Worm (Caenorhabditis elegans) whole organism, L4 larva: Measurements from ENCODE around the gene C17C3.11.
A peak's percentile ranks its signal among the peaks of the same experiment; 100 is the strongest.

Experiments
- F10B5.3 ChIP-seq: sonication (generic microtip); optimal IDR thresholded peaks from 2 replicates; lab custom pipeline; 2016; ENCODE audit warnings: mild to moderate bottlenecking, missing genetic modification characterization, missing compliant biosample characterization
- F37D6.2 ChIP-seq: sonication (generic microtip); optimal IDR thresholded peaks from 2 replicates; lab custom pipeline; 2016; ENCODE audit warnings: mild to moderate bottlenecking, missing genetic modification characterization, missing compliant biosample characterization
- F44E2.7 ChIP-seq: fragments of 200-800 bp; sonication (Bioruptor generic); IDR thresholded peaks from 2 replicates; pipeline ENCODE4 v2.1.2; 2022; ENCODE audit warnings: missing genetic modification characterization, missing compliant biosample characterization
- F49E8.2 ChIP-seq: sonication (generic microtip); optimal IDR thresholded peaks from 2 replicates; lab custom pipeline; 2016; ENCODE audit warnings: missing compliant biosample characterization, mild to moderate bottlenecking, missing genetic modification characterization, borderline replicate concordance
- T20F7.1 ChIP-seq: fragments of 200-800 bp; sonication (Bioruptor generic); optimal IDR thresholded peaks from 2 replicates; lab custom pipeline; 2018; ENCODE audit warnings: mild to moderate bottlenecking, missing genetic modification characterization, missing compliant biosample characterization
- Y48G9A.11 ChIP-seq: fragments of 200-800 bp; sonication (Bioruptor generic); IDR thresholded peaks from 2 replicates; pipeline ENCODE4 v1.3.6; 2022; ENCODE audit warnings: missing genetic modification reagents, missing genetic modification characterization, missing compliant biosample characterization
- ama-1 ChIP-seq: fragments of 150-350 bp; optimal IDR thresholded peaks from 2 replicates; lab custom pipeline; 2014; ENCODE audit warnings: inconsistent platforms, mixed read lengths
- arid-1 ChIP-seq: fragments of 200-800 bp; sonication (Bioruptor generic); conservative IDR thresholded peaks from 2 replicates; pipeline ENCODE4 v1.3.6; 2022; ENCODE audit warnings: missing genetic modification reagents, missing genetic modification characterization, missing compliant biosample characterization
- ceh-20 ChIP-seq: fragments of 200-800 bp; sonication (Bioruptor generic); IDR thresholded peaks from 2 replicates; pipeline ENCODE4 v1.3.6; 2022; ENCODE audit warnings: missing genetic modification reagents, missing genetic modification characterization, missing compliant biosample characterization
- ceh-28 ChIP-seq: fragments of 150-350 bp; optimal IDR thresholded peaks from 2 replicates; lab custom pipeline; 2014; ENCODE audit warnings: missing biosample characterization, missing genetic modification reagents, missing genetic modification characterization
- ceh-32 ChIP-seq: sonication (generic microtip); optimal IDR thresholded peaks from 2 replicates; lab custom pipeline; 2016; ENCODE audit warnings: mild to moderate bottlenecking, missing genetic modification characterization, missing compliant biosample characterization; ENCODE audit not compliant: poor library complexity
- daf-16 ChIP-seq, 3 experiments: sonication (generic microtip); optimal IDR thresholded peaks; 2 replicates each; lab custom pipeline; 2016 to 2017; ENCODE audit warnings: missing genetic modification characterization in 3 of 3, missing genetic modification reagents in 3 of 3, mild to moderate bottlenecking in 2 of 3, missing compliant biosample characterization in 2 of 3, missing biosample characterization in 1 of 3, moderate library complexity in 1 of 3
- daf-19 ChIP-seq: fragments of 200-800 bp; sonication (Bioruptor generic); conservative IDR thresholded peaks from 2 replicates; pipeline ENCODE4 v1.3.6; 2022; ENCODE audit warnings: missing genetic modification characterization, missing compliant biosample characterization
- daf-8 ChIP-seq: fragments of 200-800 bp; sonication (Bioruptor generic); IDR thresholded peaks from 2 replicates; pipeline ENCODE4 v1.3.6; 2022; ENCODE audit warnings: missing genetic modification characterization, missing compliant biosample characterization
- dmd-8 ChIP-seq: fragments of 200-800 bp; sonication (Bioruptor generic); IDR thresholded peaks from 2 replicates; pipeline ENCODE4 v1.3.6; 2022; ENCODE audit warnings: missing genetic modification characterization, missing compliant biosample characterization
- dmd-9 ChIP-seq: fragments of 200-800 bp; sonication (Bioruptor generic); IDR thresholded peaks from 2 replicates; pipeline ENCODE4 v1.3.6; 2022; ENCODE audit warnings: missing genetic modification reagents, missing genetic modification characterization, missing compliant biosample characterization
- dpl-1 ChIP-seq: fragments of 150-350 bp; optimal IDR thresholded peaks from 2 replicates; lab custom pipeline; 2014; ENCODE audit warnings: missing biosample characterization, missing genetic modification reagents, missing genetic modification characterization
- dve-1 ChIP-seq: sonication (generic microtip); optimal IDR thresholded peaks from 2 replicates; lab custom pipeline; 2017; ENCODE audit warnings: antibody characterized with exemption, mild to moderate bottlenecking, missing genetic modification characterization, missing compliant biosample characterization; ENCODE audit not compliant: insufficient read depth
- hlh-11 ChIP-seq: fragments of 200-800 bp; sonication (Bioruptor generic); optimal IDR thresholded peaks from 2 replicates; lab custom pipeline; 2018; ENCODE audit warnings: mild to moderate bottlenecking, missing genetic modification characterization, missing compliant biosample characterization
- jun-1 ChIP-seq: fragments of 150-350 bp; optimal IDR thresholded peaks from 2 replicates; lab custom pipeline; 2014; ENCODE audit warnings: missing biosample characterization, missing genetic modification reagents, missing genetic modification characterization
- lin-1 ChIP-seq: fragments of 200-800 bp; sonication (Bioruptor generic); IDR thresholded peaks from 2 replicates; pipeline ENCODE4 v1.3.6; 2022; ENCODE audit warnings: missing genetic modification reagents, missing genetic modification characterization, missing compliant biosample characterization
- lin-38 ChIP-seq: fragments of 200-800 bp; sonication (Bioruptor generic); IDR thresholded peaks from 2 replicates; pipeline ENCODE4 v1.3.6; 2022; ENCODE audit warnings: missing genetic modification reagents, missing genetic modification characterization, missing compliant biosample characterization
- madf-9 ChIP-seq: fragments of 200-800 bp; sonication (Bioruptor generic); conservative IDR thresholded peaks from 2 replicates; pipeline ENCODE4 v1.3.6; 2022; ENCODE audit warnings: missing genetic modification reagents, missing genetic modification characterization, missing compliant biosample characterization
- mdl-1 ChIP-seq, 2 experiments: fragments of 150-350 bp in 1 of 2; sonication (generic microtip) in 1 of 2; optimal IDR thresholded peaks; 2 replicates each; lab custom pipeline; 2014 to 2017; ENCODE audit warnings: missing biosample characterization in 2 of 2, missing genetic modification characterization in 2 of 2
- mep-1 ChIP-seq: fragments of 150-350 bp; sonication (generic microtip); optimal IDR thresholded peaks from 3 replicates; lab custom pipeline; 2014; ENCODE audit warnings: missing biosample characterization, missing genetic modification characterization
- nhr-111 ChIP-seq: fragments of 200-800 bp; sonication (Bioruptor generic); optimal IDR thresholded peaks from 2 replicates; lab custom pipeline; 2018; ENCODE audit warnings: mild to moderate bottlenecking, missing genetic modification characterization, missing compliant biosample characterization
- nhr-28 ChIP-seq: fragments of 150-350 bp; optimal IDR thresholded peaks from 2 replicates; lab custom pipeline; 2014; ENCODE audit warnings: missing biosample characterization, missing genetic modification characterization
- nhr-42 ChIP-seq: fragments of 200-800 bp; sonication (Bioruptor generic); IDR thresholded peaks from 2 replicates; pipeline ENCODE4 v1.3.6; 2022; ENCODE audit warnings: missing genetic modification characterization, missing compliant biosample characterization
- nhr-6 ChIP-seq: fragments of 150-350 bp; optimal IDR thresholded peaks from 2 replicates; lab custom pipeline; 2014; ENCODE audit warnings: missing biosample characterization, missing genetic modification characterization
- rbr-2 ChIP-seq: sonication (generic microtip); optimal IDR thresholded peaks from 2 replicates; lab custom pipeline; 2016; ENCODE audit warnings: missing genotype, missing genetic modification characterization, missing compliant biosample characterization
- saeg-2 ChIP-seq: fragments of 200-800 bp; sonication (Bioruptor generic); IDR thresholded peaks from 2 replicates; pipeline ENCODE4 v1.3.6; 2022; ENCODE audit warnings: missing genetic modification reagents, missing genetic modification characterization, missing compliant biosample characterization
- spr-3 ChIP-seq: fragments of 200-800 bp; sonication (Bioruptor generic); optimal IDR thresholded peaks from 2 replicates; lab custom pipeline; 2018; ENCODE audit warnings: mild to moderate bottlenecking, missing genetic modification characterization, missing compliant biosample characterization
- tra-1 ChIP-seq: fragments of 200-800 bp; sonication (Bioruptor generic); IDR thresholded peaks from 2 replicates; pipeline ENCODE4 v1.3.6; 2022; ENCODE audit warnings: missing genetic modification reagents, missing genetic modification characterization, missing compliant biosample characterization
- unc-62 ChIP-seq, 3 experiments: fragments of 150-350 bp in 1 of 3; sonication (generic microtip); optimal IDR thresholded peaks in 2 of 3; peaks in 1 of 3; 1 replicate in 1 of 3; 2 replicates in 2 of 3; lab custom pipeline; 2014 to 2017; ENCODE audit warnings: missing biosample characterization in 3 of 3, missing genetic modification characterization in 3 of 3, missing genetic modification reagents in 3 of 3, missing genotype in 1 of 3
- vab-7 ChIP-seq: fragments of 200-800 bp; sonication (Bioruptor generic); IDR thresholded peaks from 2 replicates; pipeline ENCODE4 v1.3.6; 2022; ENCODE audit warnings: missing genetic modification reagents, missing genetic modification characterization, missing compliant biosample characterization

C17C3.11 gene

DNA sequence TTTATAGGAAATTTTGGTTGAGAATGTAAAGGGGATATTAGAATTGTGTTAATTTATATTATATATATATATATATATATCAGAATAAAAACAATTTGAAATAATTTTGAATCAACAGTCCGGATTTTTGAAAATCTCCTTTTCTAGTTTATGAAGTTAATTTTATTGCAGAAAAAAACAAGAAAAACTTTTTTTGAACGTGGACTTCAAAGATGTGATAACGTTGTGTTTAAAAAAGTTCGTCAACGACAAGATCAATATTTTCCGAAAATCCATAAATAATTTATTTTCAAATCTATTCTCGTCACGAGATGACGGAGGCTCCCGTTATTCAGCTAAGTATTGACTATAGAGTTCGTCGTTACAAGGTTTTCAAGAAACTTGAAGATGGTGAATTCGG is at the start of gene C17C3.11:
Gene C17C3.11, plus strand, starts transcription at position 301 of the 400 bp plus-strand sequence.
- TF ChIP-seq unc-62 (GFP tag; optimal IDR thresholded peaks at IDR 0.05 in 1 of 2; lab: Kevin White, UChicago) (no peak), unc-62 (tag; optimal IDR thresholded peaks at IDR 0.05; lab: Kevin White, UChicago) (no peak), F10B5.3 (tag; lab: Kevin White, UChicago) (no peak), lin-1 (GFP tag; lab: Robert Waterston, UW) (no peak), ceh-32 (tag; lab: Kevin White, UChicago) (no peak), nhr-42 (GFP tag; lab: Robert Waterston, UW) (no peak), T20F7.1 (GFP tag; lab: Kevin White, UChicago) (no peak), daf-16 (GFP tag; optimal IDR thresholded peaks at IDR 0.05; lab: Kevin White, UChicago) (no peak), daf-16 (tag; optimal IDR thresholded peaks at IDR 0.05; lab: Kevin White, UChicago) (no peak)

DNA sequence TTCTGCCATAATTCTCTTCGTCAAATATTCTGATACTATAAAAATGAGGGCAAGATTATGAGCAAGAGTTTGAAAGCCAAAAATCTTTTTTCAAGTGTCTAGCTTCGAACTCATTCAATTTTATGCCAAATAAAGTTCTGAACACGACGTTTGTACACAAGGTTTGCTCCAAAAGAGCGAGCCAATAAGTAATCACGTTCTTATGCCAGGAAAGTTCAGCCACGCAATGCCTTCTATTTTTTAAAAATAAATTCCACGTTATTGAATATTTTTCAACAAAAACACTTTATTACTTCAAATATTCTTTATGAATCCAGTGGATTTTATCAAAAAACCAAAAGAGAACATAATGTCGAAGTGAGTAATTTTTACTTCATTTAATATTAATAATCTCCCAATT is 49.8 kb upstream of the C17C3.11 start, which contains the start of gene nep-5:
Gene nep-5, plus strand, starts transcription at position 301 of the 400 bp plus-strand sequence.
- TF ChIP-seq lin-38 (GFP tag; lab: Robert Waterston, UW) (no peak), daf-19 (GFP tag; lab: Robert Waterston, UW) (no peak), Y48G9A.11 (no peak), dve-1 (tag; lab: Kevin White, UChicago) (no peak), ama-1 (lab: Kevin White, UChicago) (no peak), spr-3 (GFP tag; lab: Kevin White, UChicago) (no peak), ceh-20 (GFP tag; lab: Robert Waterston, UW) (no peak), F49E8.2 (tag; lab: Kevin White, UChicago) (no peak), mep-1 (no peak), F37D6.2 (tag; lab: Kevin White, UChicago) (no peak), rbr-2 (tag; lab: Kevin White, UChicago) (no peak), dmd-9 (GFP tag; lab: Robert Waterston, UW) (no peak), saeg-2 (GFP tag; lab: Robert Waterston, UW) (no peak), madf-9 (no peak), nhr-42 (GFP tag; lab: Robert Waterston, UW) (no peak), hlh-11 (tag; lab: Kevin White, UChicago) (no peak), ceh-28 (tag; lab: Kevin White, UChicago) (no peak), mdl-1 (tag; optimal IDR thresholded peaks at IDR 0.05; lab: Kevin White, UChicago) (no peak)
- TF ChIP-seq, all 104 proteins: peak for 0

DNA sequence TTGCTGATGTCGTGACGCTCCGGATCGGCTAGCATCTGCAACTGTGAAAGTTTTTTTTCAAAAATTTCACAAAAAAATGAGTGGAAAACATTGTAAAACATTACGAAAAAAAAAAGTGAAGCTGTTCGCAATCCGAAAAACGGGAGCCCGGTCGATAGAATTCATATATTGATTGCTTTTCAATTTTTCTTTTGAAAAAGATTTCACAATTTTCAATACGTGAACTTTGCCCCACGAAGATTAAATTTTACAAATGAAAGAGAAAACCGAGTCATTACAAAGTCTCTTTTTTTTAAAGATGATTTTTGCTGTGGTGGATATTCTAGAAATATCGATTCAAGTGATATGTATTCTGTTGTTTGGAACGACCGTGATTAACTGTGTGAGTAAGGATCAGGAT is 43.2 kb upstream of the C17C3.11 start, which contains the start of gene F12A10.6:
Gene F12A10.6, minus strand, starts transcription at position 101 of the 400 bp plus-strand sequence.
- no peak for TF ChIP-seq nhr-111 (GFP tag; lab: Kevin White, UChicago)
- TF ChIP-seq F44E2.7 (GFP tag; lab: Robert Waterston, UW) = no peak

DNA sequence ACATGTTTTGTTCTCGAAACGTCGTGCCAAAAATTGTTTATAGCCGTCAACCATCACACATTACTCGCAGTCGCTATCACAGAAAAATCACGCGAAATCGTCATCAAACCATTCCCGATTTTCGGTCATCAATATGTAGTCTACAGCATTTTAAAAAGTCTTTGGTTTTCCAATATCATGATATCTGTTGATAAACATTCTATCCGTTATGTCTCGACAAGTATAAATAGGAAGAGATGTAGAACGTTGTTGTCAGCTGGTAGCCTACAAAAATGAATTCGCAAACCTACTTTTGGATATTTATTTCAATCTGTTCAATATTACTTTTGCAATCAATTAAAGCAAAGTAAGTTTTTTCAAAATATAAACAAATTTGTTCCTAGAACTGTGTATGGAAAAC is 41.2 kb upstream of the C17C3.11 start, which contains the start of gene F12A10.1:
Gene F12A10.1, plus strand, starts transcription at position 166 of the 400 bp plus-strand sequence.
- TF ChIP-seq tra-1 (GFP tag; lab: Robert Waterston, UW) = no peak
- TF ChIP-seq ama-1 (lab: Kevin White, UChicago) = no peak
- peak; percentile 77 for TF ChIP-seq nhr-28
- peak; percentile 30 for TF ChIP-seq hlh-11 (tag; lab: Kevin White, UChicago)

DNA sequence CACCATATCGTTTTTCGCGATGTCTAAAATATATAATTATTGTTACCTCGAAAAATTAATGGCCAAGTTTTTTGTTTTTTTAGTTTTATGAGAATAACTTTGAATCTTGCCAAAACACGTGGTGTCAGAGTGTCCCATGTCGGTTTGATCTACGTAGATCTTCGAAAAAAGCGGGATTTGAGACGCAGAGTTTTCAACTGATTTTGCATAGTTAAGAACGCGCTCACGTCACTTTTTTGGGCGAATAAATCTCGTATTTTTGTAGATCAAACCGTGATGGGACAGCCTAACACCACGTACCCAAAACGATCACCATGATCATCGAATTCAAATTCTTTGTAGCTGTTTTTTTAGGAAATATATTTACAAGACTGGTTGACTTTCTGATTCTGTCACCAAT is 40.1 kb upstream of the C17C3.11 start:
- TF ChIP-seq dmd-8 = no peak
- no peak for TF ChIP-seq daf-8 (GFP tag; lab: Robert Waterston, UW)
- no peak for TF ChIP-seq arid-1 (GFP tag; lab: Robert Waterston, UW)
- no peak for TF ChIP-seq vab-7 (GFP tag; lab: Robert Waterston, UW)
- TF ChIP-seq ceh-28 (tag; lab: Kevin White, UChicago) = no peak
- no peak for TF ChIP-seq nhr-6 (tag; lab: Kevin White, UChicago)
- TF ChIP-seq dpl-1 (GFP tag; lab: Kevin White, UChicago) = no peak
- TF ChIP-seq daf-16 (GFP tag; optimal IDR thresholded peaks at IDR 0.05; lab: Kevin White, UChicago) = no peak
- TF ChIP-seq daf-16 (tag; optimal IDR thresholded peaks at IDR 0.05; lab: Kevin White, UChicago) = no peak
- TF ChIP-seq jun-1 (tag; lab: Kevin White, UChicago) = no peak
- TF ChIP-seq, all 104 proteins: peak for 0
